Worm (Caenorhabditis elegans) whole organism, midembryonic: ENCODE data around the gene srd-54.

ENCODE experiments used
- T22C8.4 ChIP-seq: fragments of 200-800 bp; sonication (Bioruptor generic); IDR thresholded peaks from 2 replicates; pipeline ENCODE4 v1.3.6; 2022; ENCODE audit warnings: missing genetic modification characterization, missing compliant biosample characterization
- cog-1 ChIP-seq: sonication (generic microtip); optimal IDR thresholded peaks from 2 replicates; lab custom pipeline; 2016; ENCODE audit warnings: missing genetic modification characterization, missing compliant biosample characterization
- flt-1 ChIP-seq: fragments of 200-800 bp; sonication (Bioruptor generic); IDR thresholded peaks from 2 replicates; pipeline ENCODE4 v1.3.6; 2022; ENCODE audit warnings: missing genetic modification characterization, missing compliant biosample characterization
- klf-2 ChIP-seq: fragments of 200-800 bp; sonication (Bioruptor generic); conservative IDR thresholded peaks from 2 replicates; pipeline ENCODE4 v1.3.6; 2022; ENCODE audit warnings: missing genetic modification reagents, missing genetic modification characterization, missing compliant biosample characterization
- med-1 ChIP-seq: sonication (generic microtip); optimal IDR thresholded peaks from 2 replicates; lab custom pipeline; 2017; ENCODE audit warnings: missing genetic modification characterization, mild to moderate bottlenecking, missing compliant biosample characterization, antibody characterized with exemption, missing genetic modification reagents; ENCODE audit not compliant: insufficient read depth
- ref-1 ChIP-seq: fragments of 200-800 bp; sonication (Bioruptor generic); conservative IDR thresholded peaks from 2 replicates; pipeline ENCODE4 v1.3.6; 2022; ENCODE audit warnings: missing genetic modification reagents, missing genetic modification characterization, missing compliant biosample characterization
- tab-1 ChIP-seq: fragments of 200-800 bp; sonication (Bioruptor generic); IDR thresholded peaks from 2 replicates; pipeline ENCODE4 v1.3.6; 2022; ENCODE audit warnings: missing genetic modification characterization, missing compliant biosample characterization
- ztf-23 ChIP-seq: fragments of 200-800 bp; sonication (Bioruptor generic); IDR thresholded peaks from 2 replicates; pipeline ENCODE4 v1.3.6; 2022; ENCODE audit warnings: missing genetic modification reagents, missing genetic modification characterization, missing compliant biosample characterization
- ztf-29 ChIP-seq: fragments of 200-800 bp; sonication (Bioruptor generic); IDR thresholded peaks from 2 replicates; pipeline ENCODE4 v1.3.6; 2022; ENCODE audit warnings: missing genetic modification reagents, missing genetic modification characterization, missing compliant biosample characterization

srd-54 gene

ce11 chrII:7432327-7432726, at the start of gene srd-54:
Gene srd-54 (plus strand): TSS chrII:7432627.
- TF ChIP-seq tab-1 (GFP tag; lab: Robert Waterston, UW): no peak
- no peak for TF ChIP-seq med-1 (GFP tag; lab: Kevin White, UChicago)
- TF ChIP-seq ref-1 (GFP tag; lab: Robert Waterston, UW): no peak
- TF ChIP-seq ztf-23 (GFP tag; lab: Robert Waterston, UW): no peak
- no peak for TF ChIP-seq T22C8.4 (GFP tag; lab: Robert Waterston, UW)
- TF ChIP-seq flt-1: no peak
- no peak for TF ChIP-seq klf-2 (GFP tag; lab: Robert Waterston, UW)
- TF ChIP-seq cog-1 (tag; lab: Kevin White, UChicago): no peak
- TF ChIP-seq ztf-29 (GFP tag; lab: Robert Waterston, UW): no peak

- no peak for TF ChIP-seq tab-1 (GFP tag; lab: Robert Waterston, UW)
- TF ChIP-seq ztf-23 (GFP tag; lab: Robert Waterston, UW): no peak
- no peak for TF ChIP-seq cog-1 (tag; lab: Kevin White, UChicago)
- no peak for TF ChIP-seq flt-1
- TF ChIP-seq med-1 (GFP tag; lab: Kevin White, UChicago): no peak
These were observed 47.0 kb upstream of the srd-54 start, which contains the start of gene sre-3 for ce11 chrII:7385442-7385841. Gene sre-3 (plus strand): TSS chrII:7385742.

DNA sequence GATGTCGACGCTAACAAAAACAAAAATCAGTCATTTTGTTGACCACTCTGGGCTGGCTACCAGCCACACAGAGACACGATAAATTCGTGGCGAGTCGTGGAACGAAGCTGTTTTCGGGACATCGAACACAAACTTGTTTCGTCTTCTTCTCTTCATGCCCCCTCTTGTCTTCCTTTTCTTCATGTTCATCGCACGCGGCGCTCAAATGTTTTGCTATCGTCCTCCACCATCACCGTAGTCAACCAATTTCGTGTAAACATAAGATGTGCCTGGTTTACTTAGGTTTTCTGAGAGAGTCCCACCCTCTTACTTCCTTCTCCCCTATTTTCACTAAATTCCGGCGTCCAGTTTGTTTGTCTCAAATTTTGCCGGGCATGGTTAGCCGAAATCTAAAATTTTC, 42.1 kb upstream of the srd-54 start:
- no peak for TF ChIP-seq T22C8.4 (GFP tag; lab: Robert Waterston, UW)
- TF ChIP-seq flt-1: no peak
- no peak for TF ChIP-seq ztf-23 (GFP tag; lab: Robert Waterston, UW)
- TF ChIP-seq ref-1 (GFP tag; lab: Robert Waterston, UW): no peak
- TF ChIP-seq ztf-29 (GFP tag; lab: Robert Waterston, UW): no peak
- TF ChIP-seq med-1 (GFP tag; lab: Kevin White, UChicago): no peak
- TF ChIP-seq klf-2 (GFP tag; lab: Robert Waterston, UW): no peak
- TF ChIP-seq tab-1 (GFP tag; lab: Robert Waterston, UW): no peak
- no peak for TF ChIP-seq cog-1 (tag; lab: Kevin White, UChicago)

ce11 chrII:7392052-7392694, 40.3 kb upstream of the srd-54 start:
- no peak for TF ChIP-seq ztf-29 (GFP tag; lab: Robert Waterston, UW)
- TF ChIP-seq ztf-23 (GFP tag; lab: Robert Waterston, UW): no peak
- no peak for TF ChIP-seq ref-1 (GFP tag; lab: Robert Waterston, UW)
- TF ChIP-seq tab-1 (GFP tag; lab: Robert Waterston, UW): no peak
- no peak for TF ChIP-seq med-1 (GFP tag; lab: Kevin White, UChicago)
- TF ChIP-seq flt-1: no peak
- no peak for TF ChIP-seq T22C8.4 (GFP tag; lab: Robert Waterston, UW)
- TF ChIP-seq cog-1 (tag; lab: Kevin White, UChicago): no peak
- TF ChIP-seq klf-2 (GFP tag; lab: Robert Waterston, UW): no peak

DNA sequence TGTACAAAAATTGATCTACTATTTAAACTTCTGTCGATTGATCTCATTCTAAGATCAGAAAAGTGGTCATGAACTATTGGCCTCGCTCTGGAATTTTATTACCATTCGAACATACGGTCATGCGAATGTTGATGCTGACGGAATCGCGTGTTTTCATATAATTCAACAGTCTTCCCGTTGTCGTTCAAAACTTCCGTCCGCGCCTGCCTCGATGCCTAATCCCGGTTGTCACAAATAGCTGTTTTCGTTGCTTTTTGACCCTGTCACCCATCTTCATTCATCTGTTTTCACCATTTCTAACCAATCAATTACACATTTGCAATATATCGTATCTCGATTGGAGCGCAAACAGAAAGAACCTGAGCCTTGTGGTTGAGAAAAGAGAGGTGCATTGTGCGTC, 39.0 kb upstream of the srd-54 start:
- no peak for TF ChIP-seq T22C8.4 (GFP tag; lab: Robert Waterston, UW)
- no peak for TF ChIP-seq med-1 (GFP tag; lab: Kevin White, UChicago)
- no peak for TF ChIP-seq flt-1
- no peak for TF ChIP-seq ztf-29 (GFP tag; lab: Robert Waterston, UW)
- TF ChIP-seq ref-1 (GFP tag; lab: Robert Waterston, UW): no peak
- TF ChIP-seq tab-1 (GFP tag; lab: Robert Waterston, UW): no peak
- no peak for TF ChIP-seq ztf-23 (GFP tag; lab: Robert Waterston, UW)
- no peak for TF ChIP-seq cog-1 (tag; lab: Kevin White, UChicago)
- no peak for TF ChIP-seq klf-2 (GFP tag; lab: Robert Waterston, UW)

DNA sequence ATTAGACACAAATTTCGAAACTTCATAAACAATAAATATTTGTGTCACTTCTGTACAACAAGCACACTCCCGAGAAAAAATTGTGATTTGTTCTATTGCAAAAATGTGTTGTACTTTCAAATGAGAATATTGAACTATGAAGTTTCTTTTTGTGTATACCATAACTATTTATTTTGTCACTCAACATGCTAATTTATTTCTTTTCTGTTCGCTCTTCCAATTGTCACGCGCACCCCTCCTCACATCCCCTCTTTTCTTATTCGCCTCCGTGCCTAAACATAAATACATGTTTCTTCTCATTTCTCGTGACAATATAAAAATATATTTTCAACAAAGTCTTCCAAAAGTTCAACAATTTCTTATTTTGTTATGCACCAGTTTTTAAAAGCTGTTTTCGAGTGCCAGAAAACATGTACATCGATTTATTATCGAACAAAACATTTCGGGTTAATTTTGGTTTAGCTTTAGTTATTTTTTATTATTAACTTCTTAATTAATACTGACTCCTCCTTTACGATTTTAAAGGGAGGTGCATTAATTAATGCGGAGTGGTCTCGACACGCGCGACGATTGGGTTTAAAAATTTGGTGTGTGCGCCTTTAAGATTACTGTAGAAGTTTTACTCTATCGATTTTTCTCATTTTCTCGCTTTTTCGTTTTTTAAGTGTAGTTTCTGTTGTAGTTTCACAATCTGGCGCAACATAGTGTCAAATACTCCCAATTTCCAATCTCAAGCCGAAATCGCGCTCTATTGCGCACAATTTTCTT, 38.3 kb upstream of the srd-54 start:
- TF ChIP-seq flt-1 (no peak), T22C8.4 (GFP tag; lab: Robert Waterston, UW) (no peak), ztf-23 (GFP tag; lab: Robert Waterston, UW) (no peak), cog-1 (tag; lab: Kevin White, UChicago) (no peak), klf-2 (GFP tag; lab: Robert Waterston, UW) (no peak), ztf-29 (GFP tag; lab: Robert Waterston, UW) (no peak), tab-1 (GFP tag; lab: Robert Waterston, UW) (no peak), med-1 (GFP tag; lab: Kevin White, UChicago) (no peak)

- TF ChIP-seq ztf-23 (GFP tag; lab: Robert Waterston, UW) (no peak), tab-1 (GFP tag; lab: Robert Waterston, UW) (no peak), ztf-29 (GFP tag; lab: Robert Waterston, UW) (no peak), ref-1 (GFP tag; lab: Robert Waterston, UW) (no peak), med-1 (GFP tag; lab: Kevin White, UChicago) (no peak), T22C8.4 (GFP tag; lab: Robert Waterston, UW) (no peak), klf-2 (GFP tag; lab: Robert Waterston, UW) (no peak), flt-1 (no peak), cog-1 (tag; lab: Kevin White, UChicago) (no peak)
These were observed 37.8 kb upstream of the srd-54 start, which contains the start of gene bath-44 for ce11 chrII:7394690-7395054. Gene bath-44 (plus strand): TSS chrII:7394955.

ce11 chrII:7396081-7396480, 36.3 kb upstream of the srd-54 start:
- no peak for TF ChIP-seq klf-2 (GFP tag; lab: Robert Waterston, UW)
- TF ChIP-seq tab-1 (GFP tag; lab: Robert Waterston, UW): no peak
- no peak for TF ChIP-seq ztf-23 (GFP tag; lab: Robert Waterston, UW)
- no peak for TF ChIP-seq ref-1 (GFP tag; lab: Robert Waterston, UW)
- no peak for TF ChIP-seq flt-1
- no peak for TF ChIP-seq ztf-29 (GFP tag; lab: Robert Waterston, UW)
- no peak for TF ChIP-seq med-1 (GFP tag; lab: Kevin White, UChicago)
- no peak for TF ChIP-seq T22C8.4 (GFP tag; lab: Robert Waterston, UW)
- no peak for TF ChIP-seq cog-1 (tag; lab: Kevin White, UChicago)
